Fruit fly (Drosophila melanogaster): ENCODE measurements around the gene Vps45.

Gene Vps45

dm6 chr3R:9604445-9605020, 40.8 kb downstream of the Vps45 start (continued):
- TF ChIP-seq oc (tag; optimal IDR thresholded peaks at IDR 0.05) (no peak), cad (GFP tag; optimal IDR thresholded peaks at IDR 0.05) (peak; percentile 87), kni (GFP tag; optimal IDR thresholded peaks at IDR 0.05) (peak; percentile 22), CG6254 (GFP tag; optimal IDR thresholded peaks at IDR 0.05) (no peak), HLHmδ (GFP tag; optimal IDR thresholded peaks at IDR 0.05) (no peak), hth (optimal IDR thresholded peaks at IDR 0.05) (peak; percentile 77), kah (GFP tag; optimal IDR thresholded peaks at IDR 0.05) (no peak), cg (GFP tag; optimal IDR thresholded peaks at IDR 0.05) (peak; percentile 10)

dm6 chr3R:9605084-9605483, 41.4 kb downstream of the Vps45 start:
- TF ChIP-seq CG13775 (GFP tag; optimal IDR thresholded peaks at IDR 0.05) (peak; percentile 44), fd64A (GFP tag; optimal IDR thresholded peaks at IDR 0.05) (no peak), Xrp1 (GFP tag; IDR thresholded peaks at IDR 0.05) (peak; percentile 78), CG18476 (GFP tag; optimal IDR thresholded peaks at IDR 0.05) (peak; percentile 3), CG10462 (GFP tag; optimal IDR thresholded peaks at IDR 0.05) (no peak), CG3281 (GFP tag; optimal IDR thresholded peaks at IDR 0.05) (no peak), otp (GFP tag; IDR thresholded peaks at IDR 0.05) (peak; percentile 54; the same call in 1 of the 3 replicates), gem (tag; optimal IDR thresholded peaks at IDR 0.05) (peak; percentile 58), Hr39 (optimal IDR thresholded peaks at IDR 0.05) (no peak), CG4282 (GFP tag; optimal IDR thresholded peaks at IDR 0.05) (no peak), grn (GFP tag; optimal IDR thresholded peaks at IDR 0.05) (no peak), CG5245 (GFP tag; optimal IDR thresholded peaks at IDR 0.05) (peak; percentile 45), sens-2 (GFP tag; IDR thresholded peaks at IDR 0.05) (no peak), Lpt (GFP tag; optimal IDR thresholded peaks at IDR 0.05) (no peak), CG16815 (GFP tag; optimal IDR thresholded peaks at IDR 0.05) (peak; percentile 20), NC2α (GFP tag; optimal IDR thresholded peaks at IDR 0.05) (no peak), ci (GFP tag; IDR thresholded peaks at IDR 0.05) (peak; percentile 52; the same call in 1 of the 3 replicates), chm (GFP tag; IDR thresholded peaks at IDR 0.05) (peak; percentile 63; the same call in 1 of the 2 replicates), CG32767 (GFP tag; IDR thresholded peaks at IDR 0.05) (no peak), wek (GFP tag; optimal IDR thresholded peaks at IDR 0.05) (no peak), CG4404 (GFP tag; IDR thresholded peaks at IDR 0.05) (peak; percentile 35; the same call in 1 of the 2 replicates), CG17802 (tag; optimal IDR thresholded peaks at IDR 0.05) (no peak), D (optimal IDR thresholded peaks at IDR 0.05) (no peak), D (GFP tag; optimal IDR thresholded peaks at IDR 0.05) (peak; percentile 51), CG31388 (GFP tag; optimal IDR thresholded peaks at IDR 0.05) (no peak), pho (GFP tag; optimal IDR thresholded peaks at IDR 0.05) (no peak), CG18011 (GFP tag; optimal IDR thresholded peaks at IDR 0.05) (no peak), sens (GFP tag) (peak; percentile 93), nmo (GFP tag; optimal IDR thresholded peaks at IDR 0.05) (peak; percentile 63), CG8924 (tag; optimal IDR thresholded peaks at IDR 0.05) (peak; percentile 40), ems (GFP tag; optimal IDR thresholded peaks at IDR 0.05) (no peak), CG14667 (GFP tag; IDR thresholded peaks at IDR 0.05) (peak; percentile 18; the same call in 1 of the 2 replicates), Sox102F (GFP tag; optimal IDR thresholded peaks at IDR 0.05) (no peak), ara (GFP tag; IDR thresholded peaks at IDR 0.05) (peak; percentile 73), Drgx (GFP tag; IDR thresholded peaks at IDR 0.05) (peak; percentile 46; the same call in 1 of the 2 replicates), Hand (GFP tag; optimal IDR thresholded peaks at IDR 0.05) (no peak), peb (GFP tag; IDR thresholded peaks at IDR 0.05) (no peak), pros (GFP tag; optimal IDR thresholded peaks at IDR 0.05) (peak; percentile 38), CG31441 (GFP tag; IDR thresholded peaks at IDR 0.05) (peak; percentile 41; the same call in 1 of the 2 replicates), H2.0 (GFP tag; IDR thresholded peaks at IDR 0.05) (no peak), fd96Cb (tag; optimal IDR thresholded peaks at IDR 0.05) (peak; percentile 60), btn (GFP tag; optimal IDR thresholded peaks at IDR 0.05) (peak; percentile 13), row (GFP tag; IDR thresholded peaks at IDR 0.05) (peak; percentile 43; the same call in 2 of the 3 replicates)

All from whole organism, embryonic.